Worm (Caenorhabditis elegans) whole organism, L4 larva: Measurements from ENCODE around the gene nhr-275.

Source experiments
- D1046.2 ChIP-seq: fragments of 200-800 bp; sonication (Bioruptor generic); IDR thresholded peaks from 2 replicates; pipeline ENCODE4 v1.3.6; 2022; ENCODE audit warnings: missing genetic modification characterization, missing compliant biosample characterization
- F26F4.8 ChIP-seq: fragments of 200-800 bp; sonication (Bioruptor generic); conservative IDR thresholded peaks from 2 replicates; pipeline ENCODE4 v1.3.6; 2022; ENCODE audit warnings: missing genetic modification characterization, missing compliant biosample characterization
- F49E8.2 ChIP-seq: sonication (generic microtip); optimal IDR thresholded peaks from 2 replicates; lab custom pipeline; 2016; ENCODE audit warnings: missing compliant biosample characterization, mild to moderate bottlenecking, missing genetic modification characterization, borderline replicate concordance
- ceh-20 ChIP-seq: fragments of 200-800 bp; sonication (Bioruptor generic); IDR thresholded peaks from 2 replicates; pipeline ENCODE4 v1.3.6; 2022; ENCODE audit warnings: missing genetic modification reagents, missing genetic modification characterization, missing compliant biosample characterization
- ceh-32 ChIP-seq: sonication (generic microtip); optimal IDR thresholded peaks from 2 replicates; lab custom pipeline; 2016; ENCODE audit warnings: mild to moderate bottlenecking, missing genetic modification characterization, missing compliant biosample characterization; ENCODE audit not compliant: poor library complexity
- ceh-44 ChIP-seq: fragments of 200-800 bp; sonication (Bioruptor generic); IDR thresholded peaks from 2 replicates; pipeline ENCODE4 v1.3.6; 2022; ENCODE audit warnings: missing genetic modification reagents, missing genetic modification characterization, missing compliant biosample characterization
- ceh-82 ChIP-seq: sonication (generic microtip); optimal IDR thresholded peaks from 2 replicates; lab custom pipeline; 2017; ENCODE audit warnings: missing biosample characterization, missing genetic modification characterization
- ces-1 ChIP-seq: fragments of 150-350 bp; sonication (generic microtip); optimal IDR thresholded peaks from 4 replicates; lab custom pipeline; 2014; ENCODE audit warnings: missing biosample characterization, missing genetic modification reagents, missing genetic modification characterization
- cey-2 ChIP-seq: sonication (generic microtip); optimal IDR thresholded peaks from 3 replicates; lab custom pipeline; 2017; ENCODE audit warnings: missing genetic modification characterization, mild to moderate bottlenecking, missing compliant biosample characterization, antibody characterized with exemption, borderline replicate concordance; ENCODE audit not compliant: insufficient read depth
- daf-16 ChIP-seq, 3 experiments: sonication (generic microtip); optimal IDR thresholded peaks; 2 replicates each; lab custom pipeline; 2016 to 2017; ENCODE audit warnings: missing genetic modification characterization in 3 of 3, missing genetic modification reagents in 3 of 3, mild to moderate bottlenecking in 2 of 3, missing compliant biosample characterization in 2 of 3, missing biosample characterization in 1 of 3, moderate library complexity in 1 of 3
- dmd-6 ChIP-seq: fragments of 200-800 bp; sonication (Bioruptor generic); IDR thresholded peaks from 2 replicates; pipeline ENCODE4 v1.3.6; 2022; ENCODE audit warnings: missing genetic modification reagents, missing genetic modification characterization, missing compliant biosample characterization
- dmd-8 ChIP-seq: fragments of 200-800 bp; sonication (Bioruptor generic); IDR thresholded peaks from 2 replicates; pipeline ENCODE4 v1.3.6; 2022; ENCODE audit warnings: missing genetic modification characterization, missing compliant biosample characterization
- dmd-9 ChIP-seq: fragments of 200-800 bp; sonication (Bioruptor generic); IDR thresholded peaks from 2 replicates; pipeline ENCODE4 v1.3.6; 2022; ENCODE audit warnings: missing genetic modification reagents, missing genetic modification characterization, missing compliant biosample characterization
- dve-1 ChIP-seq: sonication (generic microtip); optimal IDR thresholded peaks from 2 replicates; lab custom pipeline; 2017; ENCODE audit warnings: antibody characterized with exemption, mild to moderate bottlenecking, missing genetic modification characterization, missing compliant biosample characterization; ENCODE audit not compliant: insufficient read depth
- egl-43 ChIP-seq: fragments of 200-800 bp; sonication (Bioruptor generic); IDR thresholded peaks from 2 replicates; pipeline ENCODE4 v1.3.6; 2022; ENCODE audit warnings: missing genetic modification reagents, missing genetic modification characterization, missing compliant biosample characterization
- fkh-10 ChIP-seq: fragments of 150-350 bp; optimal IDR thresholded peaks from 2 replicates; lab custom pipeline; 2014; ENCODE audit warnings: missing biosample characterization, missing genetic modification reagents, missing genetic modification characterization
- fos-1 ChIP-seq: fragments of 150-350 bp; optimal IDR thresholded peaks from 2 replicates; lab custom pipeline; 2014; ENCODE audit warnings: missing biosample characterization, missing genetic modification characterization
- hlh-11 ChIP-seq: fragments of 200-800 bp; sonication (Bioruptor generic); optimal IDR thresholded peaks from 2 replicates; lab custom pipeline; 2018; ENCODE audit warnings: mild to moderate bottlenecking, missing genetic modification characterization, missing compliant biosample characterization
- hlh-30 ChIP-seq: sonication (generic microtip); optimal IDR thresholded peaks from 2 replicates; lab custom pipeline; 2017; ENCODE audit warnings: antibody characterized with exemption, mild to moderate bottlenecking, missing genetic modification characterization, missing compliant biosample characterization; ENCODE audit not compliant: insufficient read depth
- lin-29 ChIP-seq: fragments of 200-800 bp; sonication (Bioruptor generic); IDR thresholded peaks from 2 replicates; pipeline ENCODE4 v1.3.6; 2022; ENCODE audit warnings: missing genetic modification reagents, missing genetic modification characterization, missing compliant biosample characterization
- lin-39 ChIP-seq: fragments of 150-350 bp; optimal IDR thresholded peaks from 2 replicates; lab custom pipeline; 2014; ENCODE audit warnings: missing biosample characterization, missing genetic modification reagents, missing genetic modification characterization
- lir-3 ChIP-seq: sonication (generic microtip); optimal IDR thresholded peaks from 2 replicates; lab custom pipeline; 2016; ENCODE audit warnings: mild to moderate bottlenecking, missing genetic modification characterization, missing compliant biosample characterization
- lsy-2 ChIP-seq, 2 experiments: fragments of 150-350 bp in 1 of 2; sonication (generic microtip) in 1 of 2; optimal IDR thresholded peaks; 2 replicates each; lab custom pipeline; 2014 to 2017; ENCODE audit warnings: missing biosample characterization in 2 of 2, missing genetic modification characterization in 2 of 2
- mdt-29 ChIP-seq: fragments of 200-800 bp; sonication (Bioruptor generic); IDR thresholded peaks from 2 replicates; pipeline ENCODE4 v1.3.6; 2022; ENCODE audit warnings: missing genetic modification reagents, missing genetic modification characterization, missing compliant biosample characterization
- mep-1 ChIP-seq: fragments of 150-350 bp; sonication (generic microtip); optimal IDR thresholded peaks from 3 replicates; lab custom pipeline; 2014; ENCODE audit warnings: missing biosample characterization, missing genetic modification characterization
- mes-2 ChIP-seq: sonication (generic microtip); optimal IDR thresholded peaks from 2 replicates; lab custom pipeline; 2016; ENCODE audit warnings: missing genotype, mild to moderate bottlenecking, missing genetic modification characterization, missing compliant biosample characterization; ENCODE audit not compliant: poor library complexity, severe bottlenecking
- mxl-2 ChIP-seq: fragments of 200-800 bp; sonication (Bioruptor generic); conservative IDR thresholded peaks from 2 replicates; pipeline ENCODE4 v1.3.6; 2022; ENCODE audit warnings: missing genetic modification reagents, missing genetic modification characterization, missing compliant biosample characterization
- mxl-3 ChIP-seq: fragments of 200-800 bp; sonication (Bioruptor generic); optimal IDR thresholded peaks from 2 replicates; lab custom pipeline; 2018; ENCODE audit warnings: mild to moderate bottlenecking, missing genetic modification characterization, missing compliant biosample characterization
- nhr-10 ChIP-seq: fragments of 150-350 bp; optimal IDR thresholded peaks from 2 replicates; lab custom pipeline; 2014; ENCODE audit warnings: missing biosample characterization, missing genetic modification characterization
- nhr-102 ChIP-seq: sonication (generic microtip); optimal IDR thresholded peaks from 2 replicates; lab custom pipeline; 2016; ENCODE audit warnings: mild to moderate bottlenecking, missing genetic modification characterization, moderate library complexity, missing compliant biosample characterization
- nhr-111 ChIP-seq: fragments of 200-800 bp; sonication (Bioruptor generic); optimal IDR thresholded peaks from 2 replicates; lab custom pipeline; 2018; ENCODE audit warnings: mild to moderate bottlenecking, missing genetic modification characterization, missing compliant biosample characterization
- nhr-237 ChIP-seq: sonication (generic microtip); optimal IDR thresholded peaks from 2 replicates; lab custom pipeline; 2017; ENCODE audit warnings: missing biosample characterization, missing genetic modification characterization
- nhr-28 ChIP-seq: fragments of 150-350 bp; optimal IDR thresholded peaks from 2 replicates; lab custom pipeline; 2014; ENCODE audit warnings: missing biosample characterization, missing genetic modification characterization
- nhr-48 ChIP-seq: sonication (generic microtip); optimal IDR thresholded peaks from 2 replicates; lab custom pipeline; 2016; ENCODE audit warnings: mild to moderate bottlenecking, missing genetic modification characterization, missing compliant biosample characterization
- nhr-77 ChIP-seq: fragments of 150-350 bp; optimal IDR thresholded peaks from 2 replicates; lab custom pipeline; 2014; ENCODE audit warnings: missing biosample characterization, missing genetic modification characterization
- rbr-2 ChIP-seq: sonication (generic microtip); optimal IDR thresholded peaks from 2 replicates; lab custom pipeline; 2016; ENCODE audit warnings: missing genotype, missing genetic modification characterization, missing compliant biosample characterization
- saeg-2 ChIP-seq: fragments of 200-800 bp; sonication (Bioruptor generic); IDR thresholded peaks from 2 replicates; pipeline ENCODE4 v1.3.6; 2022; ENCODE audit warnings: missing genetic modification reagents, missing genetic modification characterization, missing compliant biosample characterization
- sdz-12 ChIP-seq: fragments of 200-800 bp; sonication (Bioruptor generic); optimal IDR thresholded peaks from 2 replicates; lab custom pipeline; 2018; ENCODE audit warnings: mild to moderate bottlenecking, missing genetic modification characterization, missing compliant biosample characterization
- skn-1 ChIP-seq: fragments of 150-350 bp; optimal IDR thresholded peaks from 2 replicates; lab custom pipeline; 2014; ENCODE audit warnings: missing biosample characterization, missing genetic modification characterization
- snpc-4 ChIP-seq: fragments of 150-350 bp; optimal IDR thresholded peaks from 2 replicates; lab custom pipeline; 2014; ENCODE audit warnings: missing biosample characterization, missing genetic modification characterization
- unc-130 ChIP-seq: sonication (generic microtip); optimal IDR thresholded peaks from 2 replicates; lab custom pipeline; 2016; ENCODE audit warnings: missing genetic modification reagents, missing genetic modification characterization, missing compliant biosample characterization
- unc-39 ChIP-seq: sonication (generic microtip); optimal IDR thresholded peaks from 2 replicates; lab custom pipeline; 2017; ENCODE audit warnings: missing biosample characterization, missing genetic modification characterization
- unc-62 ChIP-seq, 3 experiments: fragments of 150-350 bp in 1 of 3; sonication (generic microtip); optimal IDR thresholded peaks in 2 of 3; peaks in 1 of 3; 1 replicate in 1 of 3; 2 replicates in 2 of 3; lab custom pipeline; 2014 to 2017; ENCODE audit warnings: missing biosample characterization in 3 of 3, missing genetic modification characterization in 3 of 3, missing genetic modification reagents in 3 of 3, missing genotype in 1 of 3
- vab-7 ChIP-seq: fragments of 200-800 bp; sonication (Bioruptor generic); IDR thresholded peaks from 2 replicates; pipeline ENCODE4 v1.3.6; 2022; ENCODE audit warnings: missing genetic modification reagents, missing genetic modification characterization, missing compliant biosample characterization
- zfp-2 ChIP-seq: sonication (generic microtip); optimal IDR thresholded peaks from 2 replicates; lab custom pipeline; 2016; ENCODE audit warnings: mild to moderate bottlenecking, missing genetic modification characterization, missing compliant biosample characterization

nhr-275 gene

DNA sequence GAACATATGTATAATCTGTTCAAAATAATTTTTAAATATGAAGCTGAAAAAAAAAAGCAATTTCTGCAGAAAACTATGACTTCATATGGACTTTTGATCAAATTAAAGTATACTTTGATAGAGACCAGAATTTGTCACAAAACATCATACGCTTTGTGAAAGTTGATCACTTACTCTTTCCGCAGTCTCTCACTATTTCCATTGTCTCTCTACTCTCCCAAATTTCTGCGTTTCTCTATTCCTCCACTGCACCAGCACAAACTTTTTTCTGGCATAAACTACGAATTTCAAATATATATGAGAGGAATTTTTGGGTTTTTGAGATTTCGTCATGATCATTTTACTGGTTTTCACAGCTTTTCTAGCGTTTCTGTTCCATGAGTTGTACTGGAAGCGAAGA lies 31.0 kb downstream of the nhr-275 start, which contains the start of gene cyp-33C4 (continued):
- TF ChIP-seq dmd-6 (peak; percentile 75), ceh-20 (no peak), unc-62 (GFP tag; optimal IDR thresholded peaks at IDR 0.05 in 1 of 2; lab: Kevin White, UChicago) (peak in 1 of 2 experiments; percentile 35), unc-62 (tag; optimal IDR thresholded peaks at IDR 0.05; lab: Kevin White, UChicago) (no peak), saeg-2 (GFP tag; lab: Robert Waterston, UW) (no peak), mep-1 (tag; lab: Kevin White, UChicago) (peak; percentile 19), sdz-12 (GFP tag; lab: Kevin White, UChicago) (no peak), unc-39 (no peak), nhr-48 (tag; lab: Kevin White, UChicago) (no peak), dve-1 (peak; percentile 34), nhr-102 (tag; lab: Kevin White, UChicago) (peak; percentile 8), nhr-111 (no peak), hlh-11 (peak; percentile 52), cey-2 (tag; lab: Kevin White, UChicago) (no peak), rbr-2 (no peak), vab-7 (GFP tag; lab: Robert Waterston, UW) (no peak), snpc-4 (no peak), zfp-2 (tag; lab: Kevin White, UChicago) (no peak), mxl-2 (GFP tag; lab: Robert Waterston, UW) (no peak), ceh-32 (no peak), egl-43 (no peak), nhr-237 (no peak), unc-130 (GFP tag; lab: Kevin White, UChicago) (no peak), nhr-77 (tag; lab: Kevin White, UChicago) (peak; percentile 14), dmd-9 (GFP tag; lab: Robert Waterston, UW) (no peak), lin-39 (tag; lab: Kevin White, UChicago) (no peak), lir-3 (tag; lab: Kevin White, UChicago) (no peak), F49E8.2 (tag; lab: Kevin White, UChicago) (no peak)

DNA sequence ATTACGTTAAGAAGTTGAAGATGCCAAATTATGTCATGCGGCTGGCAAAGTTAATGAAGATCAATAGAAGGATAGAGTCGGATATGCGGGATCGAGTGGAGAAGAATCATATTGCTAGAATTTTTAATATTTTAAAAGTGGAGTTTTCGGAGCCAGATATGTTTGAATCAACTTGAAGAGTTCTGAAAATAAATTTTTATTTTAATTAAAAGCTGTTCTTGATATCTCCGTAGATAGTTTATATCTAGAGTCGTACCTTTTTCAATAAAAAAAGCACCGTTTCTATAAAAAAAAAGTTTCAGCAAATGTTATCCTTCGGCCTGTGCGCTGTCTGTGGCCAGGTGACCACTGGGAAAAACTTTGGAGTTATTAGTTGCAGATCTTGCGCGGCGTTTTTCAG lies 33.7 kb downstream of the nhr-275 start, which contains the start of gene nhr-96:
TSS of gene nhr-96 (plus strand) at position 301 of the 400 bp plus-strand sequence.
- TF ChIP-seq mxl-3 (GFP tag; lab: Kevin White, UChicago) (no peak), F49E8.2 (tag; lab: Kevin White, UChicago) (no peak), F26F4.8 (GFP tag; lab: Robert Waterston, UW) (no peak), mdt-29 (GFP tag; lab: Robert Waterston, UW) (no peak), nhr-102 (tag; lab: Kevin White, UChicago) (no peak), D1046.2 (GFP tag; lab: Robert Waterston, UW) (no peak), lsy-2 (tag; optimal IDR thresholded peaks at IDR 0.05; lab: Kevin White, UChicago) (no peak), ceh-32 (no peak), cey-2 (tag; lab: Kevin White, UChicago) (no peak), rbr-2 (no peak), lin-29 (no peak), skn-1 (tag; lab: Kevin White, UChicago) (no peak), ceh-20 (no peak), sdz-12 (GFP tag; lab: Kevin White, UChicago) (no peak), hlh-11 (no peak)

DNA sequence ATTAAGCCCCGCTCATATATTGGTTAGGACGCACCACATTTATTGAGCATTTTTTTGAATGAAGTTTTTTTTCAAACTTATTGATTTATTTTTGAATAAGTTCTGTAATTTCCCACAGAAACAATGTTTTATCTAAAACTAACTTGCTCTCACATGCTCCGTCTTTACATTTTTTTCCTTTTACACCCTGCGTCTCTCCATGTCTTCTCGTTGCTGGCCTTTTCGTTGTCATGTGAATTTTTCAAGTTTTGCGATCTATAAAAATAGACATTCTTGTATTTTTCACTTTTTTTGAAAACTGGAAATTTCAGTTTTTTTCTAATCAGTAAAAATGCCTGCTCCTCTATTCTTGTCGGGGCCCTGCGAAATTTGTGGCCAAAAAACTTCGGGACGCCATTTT lies 35.9 kb downstream of the nhr-275 start, which contains the start of gene nhr-134:
TSS of gene nhr-134 (plus strand) at position 312 of the 400 bp plus-strand sequence.
- TF ChIP-seq ceh-82 (tag; lab: Kevin White, UChicago) (no peak), fos-1 (tag; lab: Kevin White, UChicago) (no peak), ceh-44 (no peak), rbr-2 (no peak), daf-16 (GFP tag; optimal IDR thresholded peaks at IDR 0.05; lab: Kevin White, UChicago) (no peak), daf-16 (tag; optimal IDR thresholded peaks at IDR 0.05; lab: Kevin White, UChicago) (peak; percentile 44), hlh-30 (tag; lab: Kevin White, UChicago) (peak; percentile 87), nhr-111 (no peak), dmd-8 (GFP tag; lab: Robert Waterston, UW) (no peak), unc-62 (GFP tag; optimal IDR thresholded peaks at IDR 0.05 in 1 of 2; lab: Kevin White, UChicago) (peak in 1 of 2 experiments; percentile 55), unc-62 (tag; optimal IDR thresholded peaks at IDR 0.05; lab: Kevin White, UChicago) (no peak), fkh-10 (no peak), mes-2 (peak; percentile 6), lin-39 (tag; lab: Kevin White, UChicago) (no peak), ces-1 (no peak), nhr-28 (tag; lab: Kevin White, UChicago) (peak; percentile 30), mxl-2 (GFP tag; lab: Robert Waterston, UW) (no peak), hlh-11 (peak; percentile 15), vab-7 (GFP tag; lab: Robert Waterston, UW) (no peak), nhr-10 (tag; lab: Kevin White, UChicago) (no peak), dve-1 (peak; percentile 44), lsy-2 (tag; optimal IDR thresholded peaks at IDR 0.05; lab: Kevin White, UChicago) (peak in 1 of 2 experiments; percentile 3)
- TF ChIP-seq, all 104 proteins: peak for 8
